Worm (Caenorhabditis elegans) whole organism, late embryonic: ENCODE measurements around the gene Y43B11AL.1.

Experiments
- C08G9.2 ChIP-seq: sonication (generic microtip); optimal IDR thresholded peaks from 2 replicates; lab custom pipeline; 2016; ENCODE audit warnings: mild to moderate bottlenecking, missing genetic modification characterization, moderate library complexity, missing compliant biosample characterization
- Y22D7AL.16 ChIP-seq: sonication (generic microtip); optimal IDR thresholded peaks from 2 replicates; lab custom pipeline; 2016; ENCODE audit warnings: missing genetic modification characterization, missing compliant biosample characterization
- ama-1 ChIP-seq: fragments of 150-350 bp; optimal IDR thresholded peaks from 2 replicates; lab custom pipeline; 2014
- elt-4 ChIP-seq: sonication (generic microtip); optimal IDR thresholded peaks from 2 replicates; lab custom pipeline; 2016; ENCODE audit warnings: missing genetic modification characterization, missing compliant biosample characterization
- eyg-1 ChIP-seq: sonication (generic microtip); optimal IDR thresholded peaks from 2 replicates; lab custom pipeline; 2016; ENCODE audit warnings: missing genotype, missing genetic modification characterization, missing compliant biosample characterization
- npax-4 ChIP-seq: sonication (generic microtip); optimal IDR thresholded peaks from 2 replicates; lab custom pipeline; 2016; ENCODE audit warnings: missing genetic modification characterization, missing compliant biosample characterization
- odd-2 ChIP-seq: sonication (generic microtip); optimal IDR thresholded peaks from 2 replicates; lab custom pipeline; 2017; ENCODE audit warnings: antibody characterized with exemption, mild to moderate bottlenecking, missing genetic modification characterization, missing compliant biosample characterization
- pqm-1 ChIP-seq: sonication (generic microtip); optimal IDR thresholded peaks from 2 replicates; lab custom pipeline; 2016; ENCODE audit warnings: missing genetic modification characterization, missing compliant biosample characterization

DNA sequence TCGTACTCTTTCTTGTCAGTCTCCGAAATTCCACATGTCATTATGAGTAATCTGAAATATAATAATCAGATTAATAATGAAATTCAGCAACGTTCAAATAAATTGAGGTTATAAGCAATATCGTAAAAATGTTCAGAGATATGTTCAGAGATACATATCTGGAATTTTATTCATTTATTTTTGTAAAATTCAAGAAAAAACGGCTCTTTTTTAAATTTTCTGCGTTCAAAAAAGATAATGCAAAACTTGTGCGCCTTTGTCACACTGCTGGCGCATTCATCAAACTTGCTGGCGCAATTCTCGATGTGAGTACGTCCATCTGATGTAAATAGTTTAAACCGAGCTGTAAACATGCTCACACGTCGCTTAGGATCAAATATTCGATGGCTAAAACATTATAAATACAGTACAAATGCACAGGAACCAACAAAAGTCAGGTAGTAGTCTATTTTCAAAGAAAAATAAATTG lies 38.1 kb downstream of the Y43B11AL.1 start, which contains the start of the genes rde-8 and ZC477.3:
- no peak for TF ChIP-seq C08G9.2 (tag; lab: Kevin White, UChicago)
- TF ChIP-seq ama-1 (lab: Kevin White, UChicago), result no peak
- no peak for TF ChIP-seq Y22D7AL.16 (tag; lab: Kevin White, UChicago)
- TF ChIP-seq pqm-1 (tag; lab: Kevin White, UChicago), result no peak
- TF ChIP-seq odd-2 (tag; lab: Kevin White, UChicago), result no peak
- no peak for TF ChIP-seq npax-4
- no peak for TF ChIP-seq eyg-1 (tag; lab: Kevin White, UChicago)
- TF ChIP-seq elt-4 (tag; lab: Kevin White, UChicago), result no peak
